Worm (Caenorhabditis elegans) whole organism, young adult: ENCODE measurements around the gene srx-23.

Source experiments
- B0035.1 ChIP-seq: sonication (generic microtip); optimal IDR thresholded peaks from 2 replicates; lab custom pipeline; 2016; ENCODE audit warnings: missing genetic modification characterization, mild to moderate bottlenecking, missing compliant biosample characterization, missing genotype, missing genetic modification reagents
- B0261.1 ChIP-seq: sonication (generic microtip); optimal IDR thresholded peaks from 2 replicates; lab custom pipeline; 2016; ENCODE audit warnings: mild to moderate bottlenecking, missing genetic modification characterization, moderate library complexity, missing compliant biosample characterization
- B0336.3 ChIP-seq: fragments of 200-800 bp; sonication (Bioruptor generic); IDR thresholded peaks from 2 replicates; pipeline ENCODE4 v1.3.6; 2022; ENCODE audit warnings: missing genetic modification characterization, missing compliant biosample characterization
- F10E7.11 ChIP-seq: sonication (generic microtip); optimal IDR thresholded peaks from 2 replicates; lab custom pipeline; 2017; ENCODE audit warnings: mild to moderate bottlenecking, missing genetic modification characterization, moderate library complexity, missing compliant biosample characterization
- F22D6.2 ChIP-seq: sonication (generic microtip); optimal IDR thresholded peaks from 2 replicates; lab custom pipeline; 2016; ENCODE audit warnings: mild to moderate bottlenecking, missing genetic modification characterization, missing compliant biosample characterization
- F23B12.7 ChIP-seq: sonication (generic microtip); optimal IDR thresholded peaks from 2 replicates; lab custom pipeline; 2017; ENCODE audit warnings: missing genetic modification characterization, mild to moderate bottlenecking, missing compliant biosample characterization, antibody characterized with exemption, moderate library complexity; ENCODE audit not compliant: insufficient read depth
- F37B4.10 ChIP-seq: fragments of 200-800 bp; sonication (Bioruptor generic); IDR thresholded peaks from 2 replicates; pipeline ENCODE4 v1.3.6; 2022; ENCODE audit warnings: missing genetic modification characterization, missing compliant biosample characterization
- F39B2.1 ChIP-seq: fragments of 200-800 bp; sonication (Bioruptor generic); IDR thresholded peaks from 2 replicates; pipeline ENCODE4 v1.3.6; 2022; ENCODE audit warnings: missing genetic modification reagents, missing genetic modification characterization, missing compliant biosample characterization
- F49E8.2 ChIP-seq: sonication (generic microtip); optimal IDR thresholded peaks from 3 replicates; lab custom pipeline; 2017; ENCODE audit warnings: missing genetic modification characterization, mild to moderate bottlenecking, missing compliant biosample characterization, antibody characterized with exemption, moderate library complexity; ENCODE audit not compliant: insufficient read depth
- F57A8.1 ChIP-seq: fragments of 200-800 bp; sonication (Bioruptor generic); optimal IDR thresholded peaks from 2 replicates; lab custom pipeline; 2018; ENCODE audit warnings: mild to moderate bottlenecking, missing genetic modification characterization, moderate library complexity, missing compliant biosample characterization
- F57C9.4 ChIP-seq: sonication (generic microtip); optimal IDR thresholded peaks from 2 replicates; lab custom pipeline; 2017; ENCODE audit warnings: mild to moderate bottlenecking, missing genetic modification characterization, missing compliant biosample characterization
- K11D2.4 ChIP-seq: fragments of 200-800 bp; sonication (Bioruptor generic); IDR thresholded peaks from 2 replicates; pipeline ENCODE4 v1.3.6; 2022; ENCODE audit warnings: missing genetic modification reagents, missing genetic modification characterization, missing compliant biosample characterization
- T07F8.4 ChIP-seq: sonication (generic microtip); optimal IDR thresholded peaks from 2 replicates; lab custom pipeline; 2016; ENCODE audit warnings: mild to moderate bottlenecking, missing genetic modification characterization, moderate library complexity, missing compliant biosample characterization
- T26A5.8 ChIP-seq: sonication (generic microtip); optimal IDR thresholded peaks from 2 replicates; lab custom pipeline; 2016; ENCODE audit warnings: missing genetic modification characterization, missing compliant biosample characterization
- Y53F4B.3 ChIP-seq: fragments of 200-800 bp; sonication (Bioruptor generic); IDR thresholded peaks from 2 replicates; pipeline ENCODE4 v1.3.6; 2022; ENCODE audit warnings: missing genetic modification reagents, missing genetic modification characterization, missing compliant biosample characterization
- Y56A3A.18 ChIP-seq: fragments of 200-800 bp; sonication (Bioruptor generic); IDR thresholded peaks from 2 replicates; pipeline ENCODE4 v1.3.6; 2022; ENCODE audit warnings: missing genetic modification reagents, missing genetic modification characterization, missing compliant biosample characterization
- Y79H2A.3 ChIP-seq: fragments of 200-800 bp; sonication (Bioruptor generic); conservative IDR thresholded peaks from 2 replicates; pipeline ENCODE4 v1.3.6; 2022; ENCODE audit warnings: missing genetic modification reagents, missing genetic modification characterization, missing compliant biosample characterization
- Y95B8A.8 ChIP-seq: fragments of 200-800 bp; sonication (Bioruptor generic); IDR thresholded peaks from 2 replicates; pipeline ENCODE4 v1.3.6; 2022; ENCODE audit warnings: missing genetic modification reagents, missing genetic modification characterization, missing compliant biosample characterization
- ama-1 ChIP-seq, 3 experiments: fragments of 150-350 bp in 1 of 3; sonication (generic microtip) in 2 of 3; optimal IDR thresholded peaks; 2 replicates each; lab custom pipeline; 2014 to 2018; ENCODE audit warnings: missing biosample characterization in 2 of 3, missing genetic modification characterization in 2 of 3, missing genetic modification reagents in 2 of 3
- aptf-2 ChIP-seq: fragments of 200-800 bp; sonication (Bioruptor generic); conservative IDR thresholded peaks from 2 replicates; pipeline ENCODE4 v1.3.6; 2022; ENCODE audit warnings: missing genetic modification reagents, missing genetic modification characterization, missing compliant biosample characterization
- aptf-3 ChIP-seq: fragments of 200-800 bp; sonication (Bioruptor generic); IDR thresholded peaks from 2 replicates; pipeline ENCODE4 v1.3.6; 2022; ENCODE audit warnings: missing genetic modification characterization, missing compliant biosample characterization
- attf-3 ChIP-seq: fragments of 200-800 bp; sonication (Bioruptor generic); conservative IDR thresholded peaks from 2 replicates; pipeline ENCODE4 v1.3.6; 2022; ENCODE audit warnings: missing genetic modification reagents, missing genetic modification characterization, missing compliant biosample characterization
- attf-5 ChIP-seq: fragments of 200-800 bp; sonication (Bioruptor generic); optimal IDR thresholded peaks from 2 replicates; lab custom pipeline; 2018; ENCODE audit warnings: mild to moderate bottlenecking, missing genetic modification characterization, missing compliant biosample characterization
- dpff-1 ChIP-seq: sonication (generic microtip); optimal IDR thresholded peaks from 2 replicates; lab custom pipeline; 2017; ENCODE audit warnings: mild to moderate bottlenecking, missing genetic modification characterization, missing compliant biosample characterization
- egl-18 ChIP-seq: fragments of 200-800 bp; sonication (Bioruptor generic); IDR thresholded peaks from 2 replicates; pipeline ENCODE4 v1.3.6; 2022; ENCODE audit warnings: missing genetic modification reagents, missing genetic modification characterization, missing compliant biosample characterization
- egl-44 ChIP-seq: fragments of 200-800 bp; sonication (Bioruptor generic); IDR thresholded peaks from 2 replicates; pipeline ENCODE4 v1.3.6; 2022; ENCODE audit warnings: missing genetic modification reagents, missing genetic modification characterization, missing compliant biosample characterization
- ekl-4 ChIP-seq: fragments of 200-800 bp; sonication (Bioruptor generic); IDR thresholded peaks from 2 replicates; pipeline ENCODE4 v1.3.6; 2022; ENCODE audit warnings: missing genetic modification reagents, missing genetic modification characterization, missing compliant biosample characterization
- fkh-3 ChIP-seq: sonication (generic microtip); optimal IDR thresholded peaks from 2 replicates; lab custom pipeline; 2016; ENCODE audit warnings: mild to moderate bottlenecking, missing genetic modification characterization, missing compliant biosample characterization
- gei-17 ChIP-seq: fragments of 200-800 bp; sonication (Bioruptor generic); optimal IDR thresholded peaks from 2 replicates; lab custom pipeline; 2018; ENCODE audit warnings: mild to moderate bottlenecking, missing genetic modification characterization, missing compliant biosample characterization
- him-1 ChIP-seq: sonication (generic microtip); optimal IDR thresholded peaks from 2 replicates; lab custom pipeline; 2016; ENCODE audit warnings: missing genotype, missing genetic modification reagents, missing genetic modification characterization, missing compliant biosample characterization
- hmg-1.2 ChIP-seq: fragments of 200-800 bp; sonication (Bioruptor generic); IDR thresholded peaks from 2 replicates; pipeline ENCODE4 v1.3.6; 2022; ENCODE audit warnings: missing genetic modification reagents, missing genetic modification characterization, missing compliant biosample characterization
- lin-35 ChIP-seq, 3 experiments: fragments of 150-350 bp in 2 of 3; sonication (generic microtip) in 1 of 3; optimal IDR thresholded peaks; 2 replicates each; lab custom pipeline; 2014 to 2018; ENCODE audit warnings: missing biosample characterization in 3 of 3, missing genetic modification characterization in 3 of 3, missing genetic modification reagents in 3 of 3
- lsy-27 ChIP-seq: sonication (generic microtip); optimal IDR thresholded peaks from 2 replicates; lab custom pipeline; 2017; ENCODE audit warnings: missing genetic modification characterization, mild to moderate bottlenecking, missing compliant biosample characterization, antibody characterized with exemption, missing genotype, borderline replicate concordance; ENCODE audit not compliant: insufficient read depth
- madf-10 ChIP-seq: sonication (generic microtip); optimal IDR thresholded peaks from 2 replicates; lab custom pipeline; 2016; ENCODE audit warnings: mild to moderate bottlenecking, missing genetic modification characterization, missing compliant biosample characterization
- madf-3 ChIP-seq: fragments of 200-800 bp; sonication (Bioruptor generic); IDR thresholded peaks from 2 replicates; pipeline ENCODE4 v1.3.6; 2022; ENCODE audit warnings: missing genetic modification reagents, missing genetic modification characterization, missing compliant biosample characterization
- mel-28 ChIP-seq: sonication (generic microtip); optimal IDR thresholded peaks from 2 replicates; lab custom pipeline; 2016; ENCODE audit warnings: borderline replicate concordance, mild to moderate bottlenecking, missing genetic modification characterization, missing compliant biosample characterization
- nfya-1 ChIP-seq: sonication (generic microtip); optimal IDR thresholded peaks from 2 replicates; lab custom pipeline; 2017; ENCODE audit warnings: antibody characterized with exemption, missing compliant biosample characterization, missing genetic modification characterization, borderline replicate concordance; ENCODE audit not compliant: insufficient read depth
- nhr-120 ChIP-seq: fragments of 200-800 bp; sonication (Bioruptor generic); IDR thresholded peaks from 2 replicates; pipeline ENCODE4 v1.3.6; 2022; ENCODE audit warnings: missing genetic modification characterization, missing compliant biosample characterization
- nhr-27 ChIP-seq: fragments of 200-800 bp; sonication (Bioruptor generic); optimal IDR thresholded peaks from 2 replicates; lab custom pipeline; 2018; ENCODE audit warnings: mild to moderate bottlenecking, missing genetic modification characterization, moderate library complexity, missing compliant biosample characterization
- pbrm-1 ChIP-seq: fragments of 200-800 bp; sonication (Bioruptor generic); IDR thresholded peaks from 2 replicates; pipeline ENCODE4 v1.3.6; 2022; ENCODE audit warnings: missing genetic modification reagents, missing genetic modification characterization, missing compliant biosample characterization
- repo-1 ChIP-seq: sonication (generic microtip); optimal IDR thresholded peaks from 2 replicates; lab custom pipeline; 2017; ENCODE audit warnings: mild to moderate bottlenecking, missing genetic modification characterization, missing compliant biosample characterization
- rpc-1 ChIP-seq, 2 experiments: fragments of 150-350 bp in 1 of 2; sonication (generic microtip) in 1 of 2; optimal IDR thresholded peaks; 2 replicates each; lab custom pipeline; 2014 to 2018; ENCODE audit warnings: missing biosample characterization in 1 of 2, missing genetic modification characterization in 1 of 2, missing genetic modification reagents in 1 of 2, missing genotype in 1 of 2
- sdz-38 ChIP-seq: sonication (generic microtip); optimal IDR thresholded peaks from 2 replicates; lab custom pipeline; 2016; ENCODE audit warnings: missing genotype, missing genetic modification characterization, missing compliant biosample characterization
- sptf-2 ChIP-seq: fragments of 200-800 bp; sonication (Bioruptor generic); optimal IDR thresholded peaks from 2 replicates; lab custom pipeline; 2018; ENCODE audit warnings: mild to moderate bottlenecking, missing genetic modification characterization, missing compliant biosample characterization
- tbx-9 ChIP-seq: sonication (generic microtip); optimal IDR thresholded peaks from 2 replicates; lab custom pipeline; 2016; ENCODE audit warnings: borderline replicate concordance, missing genetic modification characterization, inconsistent platforms, missing compliant biosample characterization
- xnd-1 ChIP-seq: sonication (generic microtip); optimal IDR thresholded peaks from 2 replicates; lab custom pipeline; 2016; ENCODE audit warnings: missing genotype, missing genetic modification reagents, missing genetic modification characterization, missing compliant biosample characterization
- zfh-2 ChIP-seq: fragments of 200-800 bp; sonication (Bioruptor generic); conservative IDR thresholded peaks from 2 replicates; pipeline ENCODE4 v1.3.6; 2022; ENCODE audit warnings: missing genetic modification reagents, missing genetic modification characterization, missing compliant biosample characterization
- zim-3 ChIP-seq: sonication (generic microtip); optimal IDR thresholded peaks from 2 replicates; lab custom pipeline; 2017; ENCODE audit warnings: mild to moderate bottlenecking, missing genetic modification characterization, moderate library complexity, missing compliant biosample characterization
- ztf-22 ChIP-seq: fragments of 200-800 bp; sonication (Bioruptor generic); optimal IDR thresholded peaks from 2 replicates; lab custom pipeline; 2018; ENCODE audit warnings: mild to moderate bottlenecking, missing genetic modification characterization, moderate library complexity, missing compliant biosample characterization
- ztf-25 ChIP-seq: fragments of 200-800 bp; sonication (Bioruptor generic); IDR thresholded peaks from 2 replicates; pipeline ENCODE4 v1.3.6; 2022; ENCODE audit warnings: missing genetic modification reagents, missing genetic modification characterization, missing compliant biosample characterization

srx-23 gene

ce11 chrV:730216-730615 is 48.1 kb downstream of the srx-23 start (continued):
- TF ChIP-seq Y95B8A.8 = 0 out of 2 replicates have a peak, but pooled peaks have one; percentile 36
- 0 out of 2 replicates have a peak, but pooled peaks have one; percentile 47 for TF ChIP-seq madf-3
- no peak for TF ChIP-seq egl-18
- no peak for TF ChIP-seq xnd-1 (tag; lab: Kevin White, UChicago)
- TF ChIP-seq nhr-120 (GFP tag; lab: Robert Waterston, UW) = no peak
- no peak for TF ChIP-seq zim-3 (tag; lab: Kevin White, UChicago)
- 0 out of 2 replicates have a peak, but pooled peaks have one; percentile 55 for TF ChIP-seq egl-44 (GFP tag; lab: Robert Waterston, UW)
- no peak for TF ChIP-seq Y79H2A.3 (GFP tag; lab: Robert Waterston, UW)
- no peak for TF ChIP-seq ztf-25 (GFP tag; lab: Robert Waterston, UW)
- no peak for TF ChIP-seq sptf-2
- no peak for TF ChIP-seq dpff-1 (tag; lab: Kevin White, UChicago)
- TF ChIP-seq attf-3 (GFP tag; lab: Robert Waterston, UW) = no peak
- no peak for TF ChIP-seq madf-10 (tag; lab: Kevin White, UChicago)
- no peak for TF ChIP-seq lsy-27
- TF ChIP-seq B0261.1 = no peak
- no peak for TF ChIP-seq mel-28 (tag; lab: Kevin White, UChicago)
- no peak for TF ChIP-seq nfya-1
- TF ChIP-seq him-1 = no peak
- TF ChIP-seq zfh-2 (GFP tag; lab: Robert Waterston, UW) = no peak
- TF ChIP-seq lin-35 (GFP tag; optimal IDR thresholded peaks at IDR 0.05; lab: Kevin White, UChicago) = no peak
- TF ChIP-seq F39B2.1 (GFP tag; lab: Robert Waterston, UW) = no peak
- TF ChIP-seq attf-5 (GFP tag; lab: Kevin White, UChicago) = peak; percentile 38
- no peak for TF ChIP-seq ekl-4 (GFP tag; lab: Robert Waterston, UW)
- no peak for TF ChIP-seq sdz-38 (tag; lab: Kevin White, UChicago)
- TF ChIP-seq B0035.1 (tag; lab: Kevin White, UChicago) = no peak
- TF ChIP-seq tbx-9 = no peak
- TF ChIP-seq hmg-1.2 (GFP tag; lab: Robert Waterston, UW) = peak; percentile 27; the same call in 1 of the 2 replicates
- TF ChIP-seq F23B12.7 (tag; lab: Kevin White, UChicago) = no peak
- no peak for TF ChIP-seq pbrm-1
- no peak for TF ChIP-seq T26A5.8 (tag; lab: Kevin White, UChicago)
- no peak for TF ChIP-seq F57C9.4 (tag; lab: Kevin White, UChicago)
- no peak for TF ChIP-seq rpc-1 (optimal IDR thresholded peaks at IDR 0.05; lab: Kevin White, UChicago)
- TF ChIP-seq rpc-1 (tag; optimal IDR thresholded peaks at IDR 0.05; lab: Kevin White, UChicago) = no peak
- TF ChIP-seq F49E8.2 (tag; lab: Kevin White, UChicago) = no peak
- no peak for TF ChIP-seq F57A8.1 (GFP tag; lab: Kevin White, UChicago)
- TF ChIP-seq aptf-2 (GFP tag; lab: Robert Waterston, UW) = no peak
- TF ChIP-seq F10E7.11 (tag; lab: Kevin White, UChicago) = no peak
- no peak for TF ChIP-seq T07F8.4 (tag; lab: Kevin White, UChicago)
- no peak for TF ChIP-seq Y53F4B.3 (GFP tag; lab: Robert Waterston, UW)
- TF ChIP-seq, all 124 proteins: peak for 23

- TF ChIP-seq ztf-22 (GFP tag; lab: Kevin White, UChicago) (peak; percentile 93), gei-17 (GFP tag; lab: Kevin White, UChicago) (peak; percentile 55), hmg-1.2 (GFP tag; lab: Robert Waterston, UW) (peak; percentile 85), F37B4.10 (GFP tag; lab: Robert Waterston, UW) (no peak), K11D2.4 (peak; percentile 84), fkh-3 (tag; lab: Kevin White, UChicago) (no peak), ama-1 (optimal IDR thresholded peaks at IDR 0.05; lab: Kevin White, UChicago) (peak; percentile 1), ama-1 (GFP tag; optimal IDR thresholded peaks at IDR 0.05; lab: Kevin White, UChicago) (no peak), F22D6.2 (peak; percentile 84), repo-1 (peak; percentile 78), B0336.3 (GFP tag; lab: Robert Waterston, UW) (peak; percentile 96), Y56A3A.18 (GFP tag; lab: Robert Waterston, UW) (peak; percentile 46; the same call in 1 of the 2 replicates), aptf-3 (GFP tag; lab: Robert Waterston, UW) (no peak), nhr-27 (tag; lab: Kevin White, UChicago) (no peak)
These were observed 49.2 kb downstream of the srx-23 start for ce11 chrV:731330-731729.
